Fruit fly (Drosophila melanogaster): ENCODE results near the gene CG13065.

CG13065 gene

DNA sequence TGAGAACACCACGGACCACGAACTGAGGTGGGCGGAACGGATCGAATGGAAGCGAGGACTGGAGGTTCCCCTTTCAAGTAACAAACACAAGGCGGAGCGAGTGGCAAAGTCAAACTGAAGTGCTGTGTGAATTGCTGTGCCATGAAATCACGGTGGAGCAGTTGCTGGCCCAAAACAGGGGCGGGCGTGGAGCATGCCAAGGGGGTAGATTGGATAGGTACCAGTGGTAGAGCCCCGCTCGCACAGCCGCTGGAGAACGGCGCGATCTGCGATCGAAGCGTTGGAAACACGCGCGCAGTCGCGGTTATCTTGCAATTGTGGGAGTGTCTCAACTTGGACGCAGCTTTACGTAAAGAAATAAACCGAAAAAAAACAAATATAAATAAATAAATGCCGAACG lies 50.5 kb downstream of the CG13065 start, which contains the start of gene CG13038 (continued):
- no peak for TF ChIP-seq Ptx1 (GFP tag; IDR thresholded peaks at IDR 0.05)
- 0 out of 3 replicates have a peak, but pooled peaks have one; percentile 24 for TF ChIP-seq CG11456 (GFP tag; IDR thresholded peaks at IDR 0.05)
- peak; percentile 34 for TF ChIP-seq Med (GFP tag)
